Worm (Caenorhabditis elegans): ENCODE measurements around the gene F12E12.2.

Gene F12E12.2

DNA sequence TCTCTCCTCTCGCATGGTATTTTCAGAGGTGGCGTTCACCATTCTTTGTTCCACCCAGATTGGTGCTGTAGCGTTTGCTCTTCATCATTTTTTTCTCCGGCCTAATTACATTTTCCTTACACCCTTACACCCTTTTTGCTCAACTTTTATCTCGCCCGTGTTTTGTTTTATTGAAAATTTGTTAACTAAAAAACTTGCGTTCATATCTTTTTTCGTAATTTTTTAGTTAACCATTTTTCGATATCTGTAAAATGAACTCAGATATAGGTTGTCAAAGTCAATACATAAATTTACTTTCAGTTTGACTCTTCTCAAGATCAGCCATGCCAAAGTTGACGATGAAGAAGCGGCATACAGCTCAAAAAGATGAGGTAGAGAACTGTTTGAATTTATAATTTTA, 1.8 kb downstream of the F12E12.2 start, which contains the start of gene F12E12.1:
F12E12.1 (plus strand) TSS at position 301 of the 400 bp plus-strand sequence.
- TF ChIP-seq ces-1 (GFP tag; optimal IDR thresholded peaks at IDR 0.05) (no peak), rbr-2 (tag; optimal IDR thresholded peaks at IDR 0.05) (no peak), tra-1 (GFP tag; IDR thresholded peaks at IDR 0.05) (no peak), nhr-111 (GFP tag; optimal IDR thresholded peaks at IDR 0.05) (no peak), madf-5 (GFP tag; IDR thresholded peaks at IDR 0.05) (no peak), lin-38 (GFP tag; IDR thresholded peaks at IDR 0.05) (no peak), nhr-76 (tag; optimal IDR thresholded peaks at IDR 0.05) (no peak), lin-1 (GFP tag; IDR thresholded peaks at IDR 0.05) (no peak), spr-1 (tag; optimal IDR thresholded peaks at IDR 0.05) (no peak), egl-27 (tag; optimal IDR thresholded peaks at IDR 0.05) (no peak), nhr-6 (tag; optimal IDR thresholded peaks at IDR 0.05) (no peak), zip-2 (tag; optimal IDR thresholded peaks at IDR 0.05) (no peak)

DNA sequence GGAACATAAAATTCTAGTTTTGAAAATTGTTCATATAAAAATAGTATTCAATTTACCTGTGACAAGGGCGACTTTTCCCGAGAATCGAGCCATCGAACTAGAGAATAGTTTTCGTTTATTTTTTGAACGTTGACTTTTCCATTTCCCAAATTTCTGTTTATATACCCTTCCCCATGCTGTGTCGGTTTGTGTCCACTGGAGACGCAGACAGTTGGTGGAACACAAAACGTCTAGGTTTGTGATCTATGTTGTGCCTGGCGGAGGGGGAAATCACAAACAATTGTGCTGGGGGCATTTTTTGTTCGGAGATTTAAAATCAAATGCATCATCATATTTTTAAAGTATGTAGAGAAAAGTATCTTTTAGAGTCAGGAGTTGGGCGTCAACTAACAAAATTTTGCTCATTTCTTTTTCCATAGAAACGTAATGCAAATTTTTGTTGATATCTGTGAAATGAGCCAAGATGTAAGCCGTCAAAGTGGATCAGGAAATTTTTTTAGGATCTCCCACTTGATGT, 4.0 kb downstream of the F12E12.2 start, which contains the start of gene nta-1:
nta-1 (minus strand) TSS at position 131 of the 517 bp plus-strand sequence.
- TF ChIP-seq dve-1 (tag; optimal IDR thresholded peaks at IDR 0.05; ENCODE audit: insufficient read depth) (no peak), pqm-1 (tag; optimal IDR thresholded peaks at IDR 0.05) (peak; percentile 50), zag-1 (tag; optimal IDR thresholded peaks at IDR 0.05) (no peak), lin-15B (tag; optimal IDR thresholded peaks at IDR 0.05) (no peak), dmd-6 (GFP tag; IDR thresholded peaks at IDR 0.05) (peak; percentile 58), nhr-28 (tag; optimal IDR thresholded peaks at IDR 0.05) (peak; percentile 91), nhr-102 (tag; optimal IDR thresholded peaks at IDR 0.05) (peak; percentile 74), snpc-4 (tag; optimal IDR thresholded peaks at IDR 0.05) (no peak), unc-62 (GFP tag; optimal IDR thresholded peaks at IDR 0.05 in 1 of 2) (peak in 1 of 2 experiments; percentile 97), unc-62 (tag; optimal IDR thresholded peaks at IDR 0.05) (no peak), lin-38 (GFP tag; IDR thresholded peaks at IDR 0.05) (no peak), hlh-11 (tag; optimal IDR thresholded peaks at IDR 0.05) (peak; percentile 51), daf-16 (GFP tag; optimal IDR thresholded peaks at IDR 0.05) (no peak), daf-16 (tag; optimal IDR thresholded peaks at IDR 0.05) (peak; percentile 64), duxl-1 (tag; optimal IDR thresholded peaks at IDR 0.05; ENCODE audit: poor library complexity) (peak; percentile 76), ztf-11 (tag; optimal IDR thresholded peaks at IDR 0.05) (no peak), hmg-1.1 (GFP tag; IDR thresholded peaks at IDR 0.05) (0 out of 2 replicates have a peak, but pooled peaks have one; percentile 36), tra-1 (GFP tag; IDR thresholded peaks at IDR 0.05) (no peak), nhr-11 (tag; optimal IDR thresholded peaks at IDR 0.05) (no peak), ama-1 (optimal IDR thresholded peaks at IDR 0.05) (no peak), nhr-42 (GFP tag; IDR thresholded peaks at IDR 0.05) (no peak), hif-1 (tag; optimal IDR thresholded peaks at IDR 0.05) (no peak), ZK546.5 (tag; optimal IDR thresholded peaks at IDR 0.05) (no peak), spr-3 (GFP tag; optimal IDR thresholded peaks at IDR 0.05) (no peak), madf-5 (GFP tag; IDR thresholded peaks at IDR 0.05) (no peak), mdl-1 (tag; optimal IDR thresholded peaks at IDR 0.05) (peak in 1 of 2 experiments; percentile 22), set-16 (GFP tag; IDR thresholded peaks at IDR 0.05) (no peak), ceh-32 (tag; optimal IDR thresholded peaks at IDR 0.05; ENCODE audit: poor library complexity) (no peak), skn-1 (tag; optimal IDR thresholded peaks at IDR 0.05) (no peak), Y48G9A.11 (GFP tag; IDR thresholded peaks at IDR 0.05) (no peak), F44E2.7 (GFP tag; IDR thresholded peaks at IDR 0.05) (no peak), nhr-48 (tag; optimal IDR thresholded peaks at IDR 0.05) (no peak), attf-4 (tag; optimal IDR thresholded peaks at IDR 0.05) (no peak), nhr-77 (tag; optimal IDR thresholded peaks at IDR 0.05) (peak; percentile 13)

Measured in whole organism, L4 larva.